Fruit fly (Drosophila melanogaster): ENCODE results near the gene CG34148.

- peak; percentile 97 for TF ChIP-seq Met (GFP tag; optimal IDR thresholded peaks at IDR 0.05)
- TF ChIP-seq vri (GFP tag; optimal IDR thresholded peaks at IDR 0.05): peak; percentile 91
- TF ChIP-seq CG11762 (GFP tag; optimal IDR thresholded peaks at IDR 0.05; ENCODE audit: insufficient read depth): peak; percentile 68
- peak; percentile 90 for TF ChIP-seq CG15336 (GFP tag; IDR thresholded peaks at IDR 0.05)
These were observed 19.0 kb downstream of the CG34148 start for dm6 chr3R:21859509-21859908.
